Fruit fly (Drosophila melanogaster): ENCODE measurements around the gene CG42376.

The CG42376 gene

DNA sequence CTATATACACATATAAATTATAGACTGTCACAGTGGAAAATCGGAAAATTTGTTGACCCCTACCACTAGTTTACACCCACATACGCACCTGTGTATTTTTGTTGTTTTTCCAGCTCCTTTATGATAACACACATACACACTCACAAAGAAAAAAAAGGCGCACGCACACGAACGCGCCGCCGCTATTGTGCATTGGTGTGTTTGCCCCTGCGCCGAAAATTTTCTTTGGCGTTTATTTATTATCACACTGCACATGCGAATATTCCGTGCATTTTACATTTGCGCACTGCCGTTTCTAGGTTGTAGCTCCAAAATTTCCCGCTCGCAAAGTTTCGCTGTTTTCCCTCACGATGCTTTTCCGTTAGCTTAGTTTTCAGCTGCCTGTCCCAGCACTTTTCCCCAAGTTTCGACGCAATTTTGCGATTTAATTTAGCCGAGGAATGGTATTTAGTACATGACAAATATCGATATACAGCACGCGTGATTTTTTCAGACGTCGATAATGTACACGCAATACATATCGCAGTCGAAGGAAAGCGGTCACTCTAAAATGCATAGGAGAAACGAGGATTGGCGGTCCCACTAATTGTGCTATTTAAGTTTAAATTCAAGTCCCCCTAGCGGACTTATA is 24.5 kb downstream of the CG42376 start, which contains the start of the genes CG3777 and ewg:
TSS of gene CG3777 (plus strand) at position 607 of the 631 bp plus-strand sequence.
TSS of gene ewg (minus strand) at position 622 of the 631 bp plus-strand sequence.
- TF ChIP-seq CG8478 (optimal IDR thresholded peaks at IDR 0.05) = no peak
- no peak for TF ChIP-seq Dll (optimal IDR thresholded peaks at IDR 0.05)
- no peak for TF ChIP-seq EcR (GFP tag; optimal IDR thresholded peaks at IDR 0.05)

DNA sequence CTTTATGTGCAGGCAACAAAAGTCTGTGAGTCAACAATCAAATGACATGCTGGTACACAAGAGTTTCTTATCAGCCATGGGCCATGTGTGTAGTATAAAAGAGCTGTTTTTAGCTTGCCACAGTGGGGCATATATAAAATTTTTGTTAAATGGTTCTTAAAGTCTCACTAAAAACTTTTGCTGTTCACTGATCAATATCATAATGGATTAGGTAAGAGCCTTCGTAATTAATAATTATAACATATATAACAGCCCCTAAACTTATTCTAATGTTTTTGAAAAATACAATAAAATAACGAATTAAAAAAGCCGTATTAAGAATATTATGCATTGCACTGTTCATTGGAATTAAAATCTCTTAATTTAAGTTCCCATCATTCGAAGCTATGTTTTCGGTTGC is 38.6 kb downstream of the CG42376 start:
- TF ChIP-seq CG8478 (optimal IDR thresholded peaks at IDR 0.05) (no peak), pan (optimal IDR thresholded peaks at IDR 0.05) (no peak), EcR (GFP tag; optimal IDR thresholded peaks at IDR 0.05) (no peak), Dll (optimal IDR thresholded peaks at IDR 0.05) (no peak), psq (optimal IDR thresholded peaks at IDR 0.05) (no peak)

- TF ChIP-seq Dll (optimal IDR thresholded peaks at IDR 0.05) = no peak
- TF ChIP-seq psq (optimal IDR thresholded peaks at IDR 0.05) = no peak
- TF ChIP-seq pan (optimal IDR thresholded peaks at IDR 0.05) = no peak
- no peak for TF ChIP-seq usp (GFP tag; optimal IDR thresholded peaks at IDR 0.05)
- TF ChIP-seq EcR (GFP tag; optimal IDR thresholded peaks at IDR 0.05) = no peak
- TF ChIP-seq CG8478 (optimal IDR thresholded peaks at IDR 0.05) = no peak
Observed at dm6 chrX:294839-295238, 40.2 kb downstream of the CG42376 start, which contains the start of gene CG13375. Gene CG13375 (minus strand): TSS chrX:294962.

All from whole organism.